Worm (Caenorhabditis elegans) whole organism, L1 larva: Measurements from ENCODE around the gene sri-51.

Experiments used
- ceh-82 ChIP-seq, 3 experiments: fragments of 150-350 bp in 1 of 3; sonication (generic microtip) in 2 of 3; optimal IDR thresholded peaks; 2 replicates each; lab custom pipeline; 2014 to 2017; ENCODE audit warnings: missing biosample characterization in 3 of 3, missing genetic modification characterization in 3 of 3
- fkh-10 ChIP-seq: sonication (generic microtip); optimal IDR thresholded peaks from 2 replicates; lab custom pipeline; 2017; ENCODE audit warnings: missing biosample characterization, missing genetic modification reagents, missing genetic modification characterization
- lir-3 ChIP-seq: sonication (generic microtip); optimal IDR thresholded peaks from 2 replicates; lab custom pipeline; 2016; ENCODE audit warnings: mild to moderate bottlenecking, missing genetic modification characterization, moderate library complexity, missing compliant biosample characterization; ENCODE audit not compliant: poor library complexity

- TF ChIP-seq fkh-10 (GFP tag; lab: Kevin White, UChicago) (no peak), lir-3 (tag; lab: Kevin White, UChicago) (no peak), ceh-82 (tag; optimal IDR thresholded peaks at IDR 0.05; lab: Kevin White, UChicago) (no peak)
These were observed 38.2 kb upstream of the sri-51 start, which contains the start of the genes srz-67 and C17F4.11 for ce11 chrII:3237038-3237521.
